Fruit fly (Drosophila melanogaster) whole organism, embryonic: Measurements from ENCODE around the gene CG12024.

Experiments used
- Atf3 ChIP-seq: fragments of 200-800 bp; sonication (Bioruptor generic); optimal IDR thresholded peaks from 3 replicates; lab custom pipeline; 2016; ENCODE audit warnings: missing biosample characterization, missing genetic modification characterization
- CG10267 ChIP-seq: fragments of 200-800 bp; sonication (Bioruptor generic); optimal IDR thresholded peaks from 2 replicates; lab custom pipeline; 2018; ENCODE audit warnings: missing biosample characterization, mild to moderate bottlenecking, missing genetic modification characterization, moderate library complexity
- CG11695 ChIP-seq: fragments of 200-800 bp; sonication (Bioruptor generic); IDR thresholded peaks from 3 replicates; pipeline ENCODE4 v1.3.6; 2022; ENCODE audit warnings: missing biosample characterization, missing genetic modification characterization
- CG12236 ChIP-seq: fragments of 200-800 bp; sonication (Bioruptor generic); optimal IDR thresholded peaks from 2 replicates; lab custom pipeline; 2016; ENCODE audit warnings: missing biosample characterization, missing genetic modification characterization
- CG12659 ChIP-seq: fragments of 200-800 bp; sonication (Bioruptor generic); optimal IDR thresholded peaks from 3 replicates; lab custom pipeline; 2017; ENCODE audit warnings: mild to moderate bottlenecking, missing biosample characterization, missing genetic modification reagents, missing genetic modification characterization
- CG12769 ChIP-seq: fragments of 200-800 bp; sonication (Bioruptor generic); optimal IDR thresholded peaks from 2 replicates; lab custom pipeline; 2019; ENCODE audit warnings: missing biosample characterization, mild to moderate bottlenecking, missing genetic modification characterization, moderate library complexity
- CG13123 ChIP-seq: fragments of 200-800 bp; sonication (Bioruptor generic); optimal IDR thresholded peaks from 2 replicates; lab custom pipeline; 2016; ENCODE audit warnings: missing biosample characterization, missing genetic modification characterization
- CG13296 ChIP-seq: fragments of 200-800 bp; sonication (Bioruptor generic); optimal IDR thresholded peaks from 3 replicates; lab custom pipeline; 2018; ENCODE audit warnings: missing biosample characterization, mild to moderate bottlenecking, missing genetic modification characterization
- CG13424 ChIP-seq: fragments of 200-800 bp; sonication (Bioruptor generic); optimal IDR thresholded peaks from 2 replicates; lab custom pipeline; 2019; ENCODE audit warnings: missing biosample characterization, mild to moderate bottlenecking, missing genetic modification characterization, moderate library complexity
- CG15479 ChIP-seq: fragments of 200-800 bp; sonication (Bioruptor generic); optimal IDR thresholded peaks from 3 replicates; lab custom pipeline; 2019; ENCODE audit warnings: missing biosample characterization, mild to moderate bottlenecking, missing genetic modification characterization, moderate library complexity
- CG15601 ChIP-seq: fragments of 200-800 bp; sonication (Bioruptor generic); optimal IDR thresholded peaks from 3 replicates; lab custom pipeline; 2019; ENCODE audit warnings: missing biosample characterization, mild to moderate bottlenecking, missing genetic modification characterization, moderate library complexity
- CG16863 ChIP-seq: fragments of 200-800 bp; sonication (Bioruptor generic); optimal IDR thresholded peaks from 3 replicates; lab custom pipeline; 2016; ENCODE audit warnings: missing biosample characterization, missing genetic modification characterization
- CG3163 ChIP-seq: fragments of 200-800 bp; sonication (Bioruptor generic); optimal IDR thresholded peaks from 3 replicates; lab custom pipeline; 2016; ENCODE audit warnings: missing biosample characterization, missing genetic modification characterization
- CG32767 ChIP-seq: fragments of 200-800 bp; sonication (Bioruptor generic); IDR thresholded peaks from 2 replicates; pipeline ENCODE4 v1.3.6; 2022; ENCODE audit warnings: missing biosample characterization, missing genetic modification characterization
- CG3995 ChIP-seq: fragments of 200-800 bp; sonication (Bioruptor generic); optimal IDR thresholded peaks from 3 replicates; lab custom pipeline; 2016; ENCODE audit warnings: missing biosample characterization, missing genetic modification characterization
- CkIIα-i1 ChIP-seq: fragments of 200-800 bp; sonication (Bioruptor generic); IDR thresholded peaks from 2 replicates; pipeline ENCODE4 v1.3.6; 2022; ENCODE audit warnings: missing biosample characterization, missing genetic modification characterization
- Doc3 ChIP-seq: fragments of 200-800 bp; sonication (Bioruptor generic); IDR thresholded peaks from 3 replicates; pipeline ENCODE4 v1.3.6; 2022; ENCODE audit warnings: missing biosample characterization, missing genetic modification characterization; ENCODE audit not compliant: partially characterized antibody
- ERR ChIP-seq: fragments of 200-800 bp; sonication (Bioruptor generic); optimal IDR thresholded peaks from 2 replicates; lab custom pipeline; 2016; ENCODE audit warnings: missing biosample characterization, missing genetic modification characterization
- Ets97D ChIP-seq: fragments of 200-800 bp; sonication (Bioruptor generic); optimal IDR thresholded peaks from 3 replicates; lab custom pipeline; 2016; ENCODE audit warnings: missing biosample characterization, missing genetic modification characterization
- Hsf ChIP-seq: fragments of 200-800 bp; sonication (Bioruptor generic); optimal IDR thresholded peaks from 3 replicates; lab custom pipeline; 2016; ENCODE audit warnings: missing biosample characterization, missing genetic modification characterization
- Max ChIP-seq: fragments of 200-800 bp; sonication (Bioruptor generic); optimal IDR thresholded peaks from 2 replicates; lab custom pipeline; 2016; ENCODE audit warnings: missing biosample characterization, mild to moderate bottlenecking, missing genetic modification characterization
- Poxn ChIP-seq: fragments of 200-800 bp; sonication (Bioruptor generic); IDR thresholded peaks from 2 replicates; pipeline ENCODE4 v1.3.6; 2022; ENCODE audit warnings: missing biosample characterization, missing genetic modification characterization
- TFAM ChIP-seq: fragments of 200-800 bp; sonication (Bioruptor generic); optimal IDR thresholded peaks from 2 replicates; lab custom pipeline; 2017; ENCODE audit warnings: missing biosample characterization, missing genetic modification characterization, inconsistent platforms
- ac ChIP-seq: fragments of 200-800 bp; sonication (Bioruptor generic); optimal IDR thresholded peaks from 3 replicates; lab custom pipeline; 2017; ENCODE audit warnings: missing biosample characterization, mild to moderate bottlenecking, missing genetic modification characterization
- bigmax ChIP-seq: fragments of 200-800 bp; sonication (Bioruptor generic); optimal IDR thresholded peaks from 2 replicates; lab custom pipeline; 2018; ENCODE audit warnings: missing biosample characterization, mild to moderate bottlenecking, missing genetic modification characterization
- bowl ChIP-seq: fragments of 200-800 bp; sonication (Bioruptor generic); IDR thresholded peaks from 2 replicates; pipeline ENCODE4 v1.3.6; 2022; ENCODE audit warnings: missing biosample characterization, missing genetic modification characterization
- caup ChIP-seq: fragments of 200-800 bp; sonication (Bioruptor generic); optimal IDR thresholded peaks from 3 replicates; lab custom pipeline; 2017; ENCODE audit warnings: missing biosample characterization, mild to moderate bottlenecking, missing genetic modification characterization, moderate library complexity; ENCODE audit not compliant: severe bottlenecking
- crol ChIP-seq: fragments of 200-800 bp; sonication (Bioruptor generic); IDR thresholded peaks from 2 replicates; pipeline ENCODE4 v1.3.6; 2022; ENCODE audit warnings: missing biosample characterization, missing genetic modification characterization
- gem ChIP-seq: fragments of 200-800 bp; sonication (Bioruptor generic); optimal IDR thresholded peaks from 2 replicates; lab custom pipeline; 2019; ENCODE audit warnings: missing biosample characterization, mild to moderate bottlenecking, missing genetic modification characterization, moderate library complexity
- gfzf ChIP-seq: fragments of 200-800 bp; sonication (Bioruptor generic); optimal IDR thresholded peaks from 2 replicates; lab custom pipeline; 2016; ENCODE audit warnings: missing biosample characterization, mild to moderate bottlenecking, missing genetic modification characterization, moderate library complexity
- grn ChIP-seq: fragments of 200-800 bp; sonication (Bioruptor generic); optimal IDR thresholded peaks from 3 replicates; lab custom pipeline; 2017; ENCODE audit warnings: missing biosample characterization, missing genetic modification characterization
- insv ChIP-seq, 2 experiments: fragments of 200-800 bp; sonication (Bioruptor generic); optimal IDR thresholded peaks; 3 replicates each; lab custom pipeline; 2016 to 2018; ENCODE audit warnings: missing biosample characterization in 2 of 2, missing genetic modification characterization in 2 of 2
- jumu ChIP-seq: fragments of 200-800 bp; sonication (Bioruptor generic); optimal IDR thresholded peaks from 3 replicates; lab custom pipeline; 2016; ENCODE audit warnings: missing biosample characterization, missing genetic modification characterization
- phol ChIP-seq: fragments of 200-800 bp; sonication (Bioruptor generic); optimal IDR thresholded peaks from 3 replicates; lab custom pipeline; 2018; ENCODE audit warnings: missing biosample characterization, mild to moderate bottlenecking, missing genetic modification characterization, moderate library complexity
- pnt ChIP-seq: fragments of 200-800 bp; sonication (Bioruptor generic); optimal IDR thresholded peaks from 3 replicates; lab custom pipeline; 2016; ENCODE audit warnings: missing biosample characterization, missing genetic modification characterization
- run ChIP-seq: fragments of 200-800 bp; sonication (Bioruptor generic); optimal IDR thresholded peaks from 3 replicates; lab custom pipeline; 2018; ENCODE audit warnings: missing biosample characterization, mild to moderate bottlenecking, missing genetic modification characterization
- sd ChIP-seq: fragments of 200-800 bp; sonication (Bioruptor generic); optimal IDR thresholded peaks from 3 replicates; lab custom pipeline; 2018; ENCODE audit warnings: missing biosample characterization, mild to moderate bottlenecking, missing genetic modification characterization, moderate library complexity
- sens-2 ChIP-seq: fragments of 200-800 bp; sonication (Bioruptor generic); IDR thresholded peaks from 2 replicates; pipeline ENCODE4 v1.3.6; 2022; ENCODE audit warnings: missing biosample characterization, missing genetic modification characterization
- sima ChIP-seq: fragments of 200-800 bp; sonication (Bioruptor generic); optimal IDR thresholded peaks from 2 replicates; lab custom pipeline; 2016; ENCODE audit warnings: missing biosample characterization, missing genetic modification characterization
- sisA ChIP-seq: fragments of 200-800 bp; sonication (Bioruptor generic); IDR thresholded peaks from 2 replicates; pipeline ENCODE4 v1.3.6; 2022; ENCODE audit warnings: missing biosample characterization, missing genetic modification characterization
- stwl ChIP-seq: fragments of 200-800 bp; sonication (Bioruptor generic); optimal IDR thresholded peaks from 3 replicates; lab custom pipeline; 2018; ENCODE audit warnings: missing biosample characterization, mild to moderate bottlenecking, missing genetic modification characterization, moderate library complexity
- sug ChIP-seq: fragments of 200-800 bp; optimal IDR thresholded peaks from 2 replicates; lab custom pipeline; 2019; ENCODE audit warnings: missing biosample characterization, mild to moderate bottlenecking, missing genetic modification characterization, moderate library complexity
- tgo ChIP-seq: fragments of 200-800 bp; sonication (Bioruptor generic); IDR thresholded peaks from 3 replicates; pipeline ENCODE4 v1.3.6; 2022; ENCODE audit warnings: missing biosample characterization, missing genetic modification characterization
- tll ChIP-seq, 2 experiments: fragments of 200-800 bp in 1 of 2; fragments of >200 bp in 1 of 2; sonication (Bioruptor generic) in 1 of 2; optimal IDR thresholded peaks; 2 replicates each; lab custom pipeline; 2017 to 2019; ENCODE audit warnings: missing biosample characterization in 2 of 2, missing genetic modification characterization in 2 of 2, mild to moderate bottlenecking in 1 of 2, moderate library complexity in 1 of 2
- unpg ChIP-seq: fragments of 200-800 bp; sonication (Bioruptor generic); optimal IDR thresholded peaks from 3 replicates; lab custom pipeline; 2018; ENCODE audit warnings: missing biosample characterization, mild to moderate bottlenecking, missing genetic modification characterization, moderate library complexity
- wor ChIP-seq: fragments of 200-800 bp; sonication (Bioruptor generic); IDR thresholded peaks from 2 replicates; pipeline ENCODE4 v1.3.6; 2022; ENCODE audit warnings: missing biosample characterization, missing genetic modification characterization
- zen ChIP-seq: fragments of 200-800 bp; sonication (Bioruptor generic); optimal IDR thresholded peaks from 3 replicates; lab custom pipeline; 2018; ENCODE audit warnings: missing biosample characterization, mild to moderate bottlenecking, missing genetic modification characterization, moderate library complexity

Gene CG12024

DNA sequence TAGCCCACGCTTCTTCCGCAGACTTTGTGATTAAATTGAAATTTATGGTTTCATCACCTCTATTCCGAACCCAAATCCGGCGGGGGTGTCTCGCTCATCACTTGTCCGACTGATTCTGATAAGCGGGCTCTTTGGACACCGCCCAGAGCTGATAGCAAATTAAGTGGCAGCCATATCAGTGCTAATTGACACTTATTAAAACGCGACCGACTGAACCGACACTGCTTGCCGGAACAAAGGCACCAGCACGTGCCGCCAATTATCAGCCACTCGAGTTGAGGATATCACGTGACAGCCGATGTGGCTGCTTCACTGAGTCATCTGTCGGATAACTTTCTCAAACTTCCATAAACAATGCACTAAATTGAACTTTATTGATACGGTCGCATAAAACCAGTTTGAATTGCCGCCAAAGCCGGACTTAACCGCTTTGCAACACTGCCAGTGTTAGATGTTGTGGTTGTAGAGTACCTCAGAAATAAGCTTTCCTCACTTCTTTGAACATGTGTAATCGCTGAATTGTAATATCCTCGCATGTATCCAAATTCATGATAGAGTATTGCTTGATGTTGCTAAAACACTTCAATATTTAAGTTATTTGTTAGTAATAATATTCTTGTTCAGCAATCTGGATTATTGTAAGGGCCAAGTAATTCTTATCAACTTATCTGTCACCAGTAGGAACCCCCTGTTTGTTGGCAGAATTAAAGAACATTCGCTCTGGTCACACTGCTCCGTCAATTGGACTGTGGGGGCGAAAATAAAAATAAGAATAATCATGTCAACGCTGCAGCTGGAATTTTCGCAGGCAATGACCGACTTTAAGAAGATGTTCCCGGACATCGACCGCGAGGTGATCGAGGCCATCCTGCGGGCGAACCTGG lies at the start of gene CG12024 (continued):
- no peak for TF ChIP-seq bigmax
- peak; percentile 77 for TF ChIP-seq CG15601

DNA sequence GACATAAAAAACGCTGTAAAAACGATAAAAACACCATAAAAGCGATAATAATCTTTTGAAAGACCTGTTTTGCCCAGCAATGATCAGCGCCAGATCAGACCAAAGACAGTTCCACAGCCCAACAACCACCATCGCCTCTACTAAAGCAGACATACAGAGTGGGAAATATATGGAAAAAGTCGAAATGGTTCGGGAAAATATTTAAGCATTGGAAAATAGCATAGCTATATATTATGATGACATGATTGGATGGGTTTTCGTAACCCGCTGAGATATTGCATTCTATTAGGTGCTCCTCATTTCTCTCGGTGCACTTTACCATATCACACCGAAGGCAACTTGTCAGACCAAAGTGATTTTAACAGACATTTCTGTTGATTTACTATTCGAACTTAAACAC lies 48.3 kb upstream of the CG12024 start:
- TF ChIP-seq grn (GFP tag; lab: Kevin White, UChicago), result peak; percentile 82
- peak; percentile 91 for TF ChIP-seq sisA
- peak; percentile 98 for TF ChIP-seq CG12769 (tag; lab: Kevin White, UChicago)
- TF ChIP-seq CG15479 (GFP tag; lab: Kevin White, UChicago), result no peak
- peak; percentile 6 for TF ChIP-seq CG3995 (GFP tag; lab: Kevin White, UChicago)
- TF ChIP-seq sd (tag; lab: Kevin White, UChicago), result peak; percentile 74
- TF ChIP-seq CG13123 (GFP tag; lab: Kevin White, UChicago), result peak; percentile 81
- peak; percentile 53 for TF ChIP-seq Poxn (GFP tag; lab: Robert Waterston, UW)
- peak; percentile 75 for TF ChIP-seq CkIIα-i1 (GFP tag; lab: Robert Waterston, UW)
- no peak for TF ChIP-seq insv (GFP tag; optimal IDR thresholded peaks at IDR 0.05; lab: Kevin White, UChicago)
- TF ChIP-seq CG16863 (GFP tag; lab: Kevin White, UChicago), result peak; percentile 85
- no peak for TF ChIP-seq Doc3
- TF ChIP-seq caup (GFP tag; lab: Kevin White, UChicago), result peak; percentile 92
- no peak for TF ChIP-seq tll (GFP tag; optimal IDR thresholded peaks at IDR 0.05; lab: Kevin White, UChicago)
- peak; percentile 93 for TF ChIP-seq gem (tag; lab: Kevin White, UChicago)
- TF ChIP-seq crol (GFP tag; lab: Robert Waterston, UW), result no peak
- TF ChIP-seq TFAM (GFP tag; lab: Kevin White, UChicago), result peak; percentile 26
- peak; percentile 91 for TF ChIP-seq CG12659 (GFP tag; lab: Kevin White, UChicago)
- TF ChIP-seq Hsf (GFP tag; lab: Kevin White, UChicago), result peak; percentile 89
- TF ChIP-seq bowl, result peak; percentile 78
- TF ChIP-seq zen (tag; lab: Kevin White, UChicago), result peak; percentile 53
- TF ChIP-seq tgo (GFP tag; lab: Robert Waterston, UW), result peak; percentile 95
- TF ChIP-seq run (tag; lab: Kevin White, UChicago), result peak; percentile 74
- peak; percentile 93 for TF ChIP-seq unpg
- peak; percentile 67 for TF ChIP-seq CG3163 (GFP tag; lab: Kevin White, UChicago)
- TF ChIP-seq CG32767 (GFP tag; lab: Robert Waterston, UW), result peak; percentile 82
- peak; percentile 83 for TF ChIP-seq phol (tag; lab: Kevin White, UChicago)
- TF ChIP-seq gfzf (GFP tag; lab: Kevin White, UChicago), result peak; percentile 14
- TF ChIP-seq wor (GFP tag; lab: Robert Waterston, UW), result peak; percentile 70; the same call in 1 of the 2 replicates
- peak; percentile 67 for TF ChIP-seq Ets97D (GFP tag; lab: Kevin White, UChicago)
- TF ChIP-seq sens-2 (GFP tag; lab: Robert Waterston, UW), result peak; percentile 85
- peak; percentile 81 for TF ChIP-seq ERR (GFP tag; lab: Kevin White, UChicago)
- peak; percentile 84 for TF ChIP-seq Atf3 (GFP tag; lab: Kevin White, UChicago)
- peak; percentile 92 for TF ChIP-seq CG13296 (GFP tag; lab: Kevin White, UChicago)
- TF ChIP-seq stwl (tag; lab: Kevin White, UChicago), result peak; percentile 5
- peak; percentile 86 for TF ChIP-seq pnt (GFP tag; lab: Kevin White, UChicago)
- peak; percentile 89 for TF ChIP-seq jumu
- peak; percentile 70 for TF ChIP-seq sug (tag; lab: Kevin White, UChicago)
- TF ChIP-seq sima (GFP tag; lab: Kevin White, UChicago), result peak; percentile 68
- TF ChIP-seq CG12236 (GFP tag; lab: Kevin White, UChicago), result peak; percentile 73
- TF ChIP-seq ac (GFP tag; lab: Kevin White, UChicago), result peak; percentile 7
- peak; percentile 88 for TF ChIP-seq CG13424 (tag; lab: Kevin White, UChicago)
- peak; percentile 75 for TF ChIP-seq Max (GFP tag; lab: Kevin White, UChicago)
- peak; percentile 77 for TF ChIP-seq CG10267 (tag; lab: Kevin White, UChicago)
- peak; percentile 92 for TF ChIP-seq CG11695 (GFP tag; lab: Robert Waterston, UW)
